Worm (Caenorhabditis elegans) whole organism, young adult: ENCODE results near the gene ceh-86.

Experiments
- tbp1 ChIP-seq: fragments of 200-800 bp; sonication (Bioruptor generic); optimal IDR thresholded peaks from 2 replicates; lab custom pipeline; 2018; ENCODE audit warnings: mild to moderate bottlenecking, missing genetic modification characterization, missing compliant biosample characterization
- tlf-1 ChIP-seq: fragments of 200-800 bp; sonication (Bioruptor generic); optimal IDR thresholded peaks from 2 replicates; lab custom pipeline; 2018; ENCODE audit warnings: mild to moderate bottlenecking, missing genetic modification characterization, missing compliant biosample characterization

DNA sequence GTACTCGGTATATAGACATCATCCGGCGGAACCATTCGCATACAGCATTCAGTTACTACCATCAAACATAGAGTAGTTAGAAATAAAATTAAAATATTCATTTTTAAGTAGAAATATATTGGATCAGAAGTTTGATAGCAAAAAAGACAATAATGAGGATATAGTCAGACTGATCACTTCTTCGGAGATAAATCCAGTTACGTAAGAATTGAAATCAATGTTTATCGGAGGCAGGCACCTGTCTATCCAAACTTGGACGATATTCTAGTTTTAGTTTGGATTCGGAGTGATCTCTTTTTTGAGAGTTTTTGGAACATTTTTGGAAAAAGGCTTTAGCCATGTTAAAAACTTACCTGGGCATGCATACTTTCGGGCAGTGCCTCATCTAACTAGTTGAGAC, 48.5 kb downstream of the ceh-86 start, which contains the start of gene F16G10.8:
- no peak for TF ChIP-seq tbp1
- no peak for TF ChIP-seq tlf-1
